Fruit fly (Drosophila melanogaster): ENCODE data around the gene CG12470.

dm6 chrX:267979-268378 lies 39.5 kb upstream of the CG12470 start:
- TF ChIP-seq CG8478 (optimal IDR thresholded peaks at IDR 0.05) (no peak), CTCF (optimal IDR thresholded peaks at IDR 0.05) (no peak)

Data from S2 (cell line).